Worm (Caenorhabditis elegans) whole organism, L4/young adult: ENCODE data around the gene C08B6.14.

ENCODE experiments used
- W03F9.2 ChIP-seq: fragments of 150-350 bp; optimal IDR thresholded peaks from 2 replicates; lab custom pipeline; 2014; ENCODE audit warnings: missing biosample characterization, missing genetic modification characterization
- dao-5 ChIP-seq: sonication (generic microtip); optimal IDR thresholded peaks from 2 replicates; lab custom pipeline; 2016; ENCODE audit warnings: missing genotype, missing genetic modification characterization, moderate library complexity, missing compliant biosample characterization
- him-1 ChIP-seq: sonication (generic microtip); optimal IDR thresholded peaks from 2 replicates; lab custom pipeline; 2016; ENCODE audit warnings: missing genotype, missing genetic modification reagents, missing genetic modification characterization, missing compliant biosample characterization

- TF ChIP-seq dao-5 (tag; lab: Kevin White, UChicago) (no peak), him-1 (no peak), W03F9.2 (tag; lab: Kevin White, UChicago) (no peak)
Observed at ce11 chrV:10124799-10125548, 23.2 kb upstream of the C08B6.14 start, which contains the start of gene C08B6.10.
